Worm (Caenorhabditis elegans): Measurements from ENCODE around the gene abi-1.

The abi-1 gene

DNA sequence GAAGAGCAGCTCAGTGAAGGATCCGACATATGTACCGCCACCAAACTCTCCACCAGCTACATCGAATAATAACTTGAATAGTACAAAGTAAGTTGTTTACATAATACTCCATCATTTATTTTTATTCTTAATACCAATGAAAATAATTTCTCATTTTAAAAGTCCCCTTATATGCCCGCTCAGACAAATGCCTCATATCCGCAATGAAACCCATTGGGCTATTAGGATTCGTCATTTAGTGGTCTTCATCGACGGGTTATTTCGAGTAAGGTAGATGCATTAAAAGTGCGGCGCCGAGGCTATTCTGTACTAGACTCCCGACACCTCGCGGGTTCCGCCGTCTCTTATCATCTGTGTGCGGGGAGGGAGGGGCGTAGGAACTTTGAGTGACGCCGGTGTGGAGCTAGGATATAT is 38.8 kb downstream of the abi-1 start (continued):
- TF ChIP-seq unc-39 (tag; optimal IDR thresholded peaks at IDR 0.05) (no peak), lin-15B (tag; optimal IDR thresholded peaks at IDR 0.05) (no peak), ceh-32 (tag; optimal IDR thresholded peaks at IDR 0.05; ENCODE audit: poor library complexity) (no peak), rbr-2 (tag; optimal IDR thresholded peaks at IDR 0.05) (peak; percentile 32), gei-8 (GFP tag; optimal IDR thresholded peaks at IDR 0.05) (no peak), ztf-11 (tag; optimal IDR thresholded peaks at IDR 0.05) (no peak), nhr-48 (tag; optimal IDR thresholded peaks at IDR 0.05) (no peak), lim-7 (GFP tag; IDR thresholded peaks at IDR 0.05) (no peak), nhr-6 (tag; optimal IDR thresholded peaks at IDR 0.05) (no peak), zip-2 (tag; optimal IDR thresholded peaks at IDR 0.05) (peak; percentile 9), ceh-20 (GFP tag; IDR thresholded peaks at IDR 0.05) (no peak), spr-3 (GFP tag; optimal IDR thresholded peaks at IDR 0.05) (no peak), aly-2 (tag; optimal IDR thresholded peaks at IDR 0.05) (no peak), tra-1 (GFP tag; IDR thresholded peaks at IDR 0.05) (no peak), lin-39 (tag; optimal IDR thresholded peaks at IDR 0.05) (no peak)

DNA sequence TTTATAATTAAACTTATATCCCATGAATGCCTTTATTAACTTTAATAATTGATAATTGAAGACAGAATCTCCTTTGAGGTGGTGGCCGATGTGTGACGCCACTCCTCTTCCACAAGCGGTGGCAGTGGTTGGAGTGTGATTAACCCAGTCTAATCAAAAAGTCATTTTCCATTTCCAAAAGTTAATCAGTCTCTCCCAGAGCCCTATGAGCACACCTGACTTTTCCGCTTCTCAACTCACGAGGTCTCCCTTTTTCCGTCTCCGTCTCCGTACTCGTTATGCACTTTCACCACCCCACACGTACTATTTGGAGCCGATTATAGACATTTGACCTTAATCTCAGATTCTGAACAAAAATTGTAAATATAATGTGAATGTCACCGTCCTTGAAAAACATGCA is 49.8 kb downstream of the abi-1 start:
- TF ChIP-seq dmd-8 (GFP tag; IDR thresholded peaks at IDR 0.05) (no peak), unc-62 (GFP tag; optimal IDR thresholded peaks at IDR 0.05 in 1 of 2) (peak in 1 of 2 experiments; percentile 70), unc-62 (tag; optimal IDR thresholded peaks at IDR 0.05) (no peak), zfp-2 (tag; optimal IDR thresholded peaks at IDR 0.05) (no peak), hif-1 (tag; optimal IDR thresholded peaks at IDR 0.05) (no peak), hlh-30 (tag; optimal IDR thresholded peaks at IDR 0.05; ENCODE audit: insufficient read depth) (peak; percentile 45)
